Fruit fly (Drosophila melanogaster) Kc167 (cell line): ENCODE results near the gene Sfxn2.

ENCODE experiments used
- Myc ChIP-seq: fragments of >200 bp; optimal IDR thresholded peaks from 2 replicates; lab custom pipeline; 2017; ENCODE audit warnings: missing external identifiers
- h ChIP-seq: fragments of >200 bp; optimal IDR thresholded peaks from 3 replicates; lab custom pipeline; 2018; ENCODE audit warnings: missing external identifiers
- insv ChIP-seq: fragments of >200 bp; optimal IDR thresholded peaks from 3 replicates; lab custom pipeline; 2018; ENCODE audit warnings: missing external identifiers
- psq ChIP-seq: fragments of >200 bp; optimal IDR thresholded peaks from 2 replicates; lab custom pipeline; 2017; ENCODE audit warnings: missing external identifiers
- ttk ChIP-seq: sonication (Bioruptor generic); optimal IDR thresholded peaks from 2 replicates; lab custom pipeline; 2017; ENCODE audit warnings: missing external identifiers

- TF ChIP-seq h (no peak), Myc (no peak), ttk (lab: Kevin White, UChicago) (no peak), insv (lab: Kevin White, UChicago) (no peak), psq (lab: Kevin White, UChicago) (no peak)
Measured at dm6 chr3L:19019308-19019749, 43.6 kb upstream of the Sfxn2 start.
